Worm (Caenorhabditis elegans): ENCODE results near the gene K12H4.5.

Gene K12H4.5

ce11 chrIII:8022077-8022476, 22.2 kb upstream of the K12H4.5 start, which contains the start of gene F44B9.2:
TSS of gene F44B9.2 (plus strand) at chrIII:8022463.
- TF ChIP-seq efl-1 (GFP tag; optimal IDR thresholded peaks at IDR 0.05) (no peak), tbx-9 (tag; optimal IDR thresholded peaks at IDR 0.05; ENCODE audit: borderline replicate concordance) (no peak), egrh-3 (GFP tag; IDR thresholded peaks at IDR 0.05) (no peak), nhr-179 (tag; optimal IDR thresholded peaks at IDR 0.05) (no peak), B0019.2 (GFP tag; conservative IDR thresholded peaks at IDR 0.05) (no peak), dox-1 (GFP tag; IDR thresholded peaks at IDR 0.05) (no peak), F22D6.2 (tag; optimal IDR thresholded peaks at IDR 0.05) (no peak), F33H1.4 (GFP tag; IDR thresholded peaks at IDR 0.05) (no peak), ztf-18 (tag; optimal IDR thresholded peaks at IDR 0.05) (no peak), fkh-3 (tag; optimal IDR thresholded peaks at IDR 0.05) (no peak)

DNA sequence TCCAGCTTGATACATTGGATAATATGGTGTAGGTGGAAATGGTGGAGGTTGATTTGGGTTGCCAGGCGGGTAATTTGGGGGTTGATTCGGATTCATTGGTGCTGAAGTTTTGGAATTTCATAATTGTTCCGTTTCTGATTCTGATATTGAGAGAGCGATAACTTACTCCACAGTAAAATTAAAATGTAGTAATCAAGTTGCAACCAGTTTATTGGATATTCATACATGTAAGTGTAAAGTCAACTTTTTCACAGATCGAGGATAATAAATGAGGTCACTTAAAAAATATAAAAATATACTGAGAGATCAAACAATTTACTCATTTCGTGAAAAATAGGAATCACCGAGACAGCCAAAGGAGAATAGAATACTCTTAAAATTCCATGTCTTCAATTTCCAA, 16.3 kb upstream of the K12H4.5 start, which contains the start of gene mdt-30:
Gene mdt-30 (minus strand): TSS at position 101 of the 400 bp plus-strand sequence.
- TF ChIP-seq ekl-4 (GFP tag; IDR thresholded peaks at IDR 0.05) (0 out of 2 replicates have a peak, but pooled peaks have one; percentile 40), hsf-1 (GFP tag; IDR thresholded peaks at IDR 0.05) (no peak), rcor-1 (GFP tag; IDR thresholded peaks at IDR 0.05) (0 out of 2 replicates have a peak, but pooled peaks have one; percentile 12), madf-3 (GFP tag; IDR thresholded peaks at IDR 0.05) (0 out of 2 replicates have a peak, but pooled peaks have one; percentile 12), snpc-1.1 (tag; optimal IDR thresholded peaks at IDR 0.05; ENCODE audit: insufficient read depth) (no peak), B0019.2 (GFP tag; conservative IDR thresholded peaks at IDR 0.05) (0 out of 2 replicates have a peak, but pooled peaks have one; percentile 30)

- TF ChIP-seq madf-8 (GFP tag; conservative IDR thresholded peaks at IDR 0.05) (no peak), F57C9.4 (tag; optimal IDR thresholded peaks at IDR 0.05) (no peak), madf-6 (GFP tag; IDR thresholded peaks at IDR 0.05) (peak; percentile 62; the same call in 1 of the 2 replicates), lin-35 (GFP tag; optimal IDR thresholded peaks at IDR 0.05) (no peak), nhr-27 (tag; optimal IDR thresholded peaks at IDR 0.05) (no peak), F49E8.2 (tag; optimal IDR thresholded peaks at IDR 0.05; ENCODE audit: insufficient read depth) (no peak), B0035.1 (tag; optimal IDR thresholded peaks at IDR 0.05) (no peak), efl-1 (GFP tag; optimal IDR thresholded peaks at IDR 0.05) (peak; percentile 42), K12H6.12 (tag; optimal IDR thresholded peaks at IDR 0.05) (no peak), ekl-4 (GFP tag; IDR thresholded peaks at IDR 0.05) (no peak), ztf-3 (GFP tag; optimal IDR thresholded peaks at IDR 0.05) (no peak), let-526 (GFP tag; IDR thresholded peaks at IDR 0.05) (no peak), F33H1.4 (GFP tag; IDR thresholded peaks at IDR 0.05) (peak; percentile 80), pha-4 (tag; optimal IDR thresholded peaks at IDR 0.05) (peak; percentile 9), dpl-1 (GFP tag; optimal IDR thresholded peaks at IDR 0.05) (peak; percentile 32), B0261.1 (tag; optimal IDR thresholded peaks at IDR 0.05) (no peak), hmg-20 (GFP tag; IDR thresholded peaks at IDR 0.05) (no peak), sptf-2 (GFP tag; optimal IDR thresholded peaks at IDR 0.05) (no peak), lag-1 (GFP tag; IDR thresholded peaks at IDR 0.05) (no peak), repo-1 (tag; optimal IDR thresholded peaks at IDR 0.05) (no peak), lsl-1 (GFP tag; optimal IDR thresholded peaks at IDR 0.05) (peak; percentile 9)
Measured at ce11 chrIII:8029487-8029886, 14.8 kb upstream of the K12H4.5 start, which contains the start of gene F44B9.8. TSS of gene F44B9.8 (minus strand) at chrIII:8029649.

ce11 chrIII:8030963-8031362, 13.3 kb upstream of the K12H4.5 start, which contains the start of gene F44B9.9:
TSS of gene F44B9.9 (minus strand) at chrIII:8031063.
- TF ChIP-seq tlf-1 (GFP tag; optimal IDR thresholded peaks at IDR 0.05): no peak
